Worm (Caenorhabditis elegans) whole organism, mixed stage, embryonic: ENCODE results near the gene bli-5.

Source experiments
- M03D4.4 ChIP-seq: sonication (generic microtip); optimal IDR thresholded peaks from 2 replicates; lab custom pipeline; 2017; ENCODE audit warnings: mild to moderate bottlenecking, missing genetic modification characterization, missing compliant biosample characterization
- bed-3 ChIP-seq: fragments of 200-800 bp; sonication (Bioruptor generic); optimal IDR thresholded peaks from 3 replicates; lab custom pipeline; 2018; ENCODE audit warnings: mild to moderate bottlenecking, missing genetic modification characterization, moderate library complexity, missing compliant biosample characterization
- ceh-39 ChIP-seq: fragments of 150-350 bp; optimal IDR thresholded peaks from 2 replicates; lab custom pipeline; 2014; ENCODE audit warnings: missing biosample characterization, missing genetic modification characterization
- ceh-43 ChIP-seq: fragments of 200-800 bp; sonication (Bioruptor generic); optimal IDR thresholded peaks from 2 replicates; lab custom pipeline; 2018; ENCODE audit warnings: mild to moderate bottlenecking, missing genetic modification characterization, moderate library complexity, missing compliant biosample characterization
- ceh-83 ChIP-seq: fragments of 200-800 bp; sonication (Bioruptor generic); optimal IDR thresholded peaks from 2 replicates; lab custom pipeline; 2018; ENCODE audit warnings: mild to moderate bottlenecking, missing genetic modification characterization, missing compliant biosample characterization
- ces-1 ChIP-seq: fragments of 150-350 bp; optimal IDR thresholded peaks from 2 replicates; lab custom pipeline; 2014; ENCODE audit warnings: missing biosample characterization, missing genetic modification reagents, missing genetic modification characterization
- cnd-1 ChIP-seq: fragments of 200-800 bp; sonication (Bioruptor generic); optimal IDR thresholded peaks from 2 replicates; lab custom pipeline; 2018; ENCODE audit warnings: mild to moderate bottlenecking, missing genetic modification characterization, missing compliant biosample characterization
- drap-1 ChIP-seq: fragments of 200-800 bp; sonication (Bioruptor generic); optimal IDR thresholded peaks from 3 replicates; lab custom pipeline; 2018; ENCODE audit warnings: mild to moderate bottlenecking, missing genetic modification characterization, missing compliant biosample characterization
- elt-3 ChIP-seq: fragments of 150-350 bp; optimal IDR thresholded peaks from 2 replicates; lab custom pipeline; 2014; ENCODE audit warnings: missing biosample characterization, missing genetic modification characterization
- flh-1 ChIP-seq: fragments of 200-800 bp; sonication (Bioruptor generic); optimal IDR thresholded peaks from 2 replicates; lab custom pipeline; 2018; ENCODE audit warnings: mild to moderate bottlenecking, missing genetic modification characterization, moderate library complexity, missing compliant biosample characterization
- ham-2 ChIP-seq: fragments of 200-800 bp; sonication (Bioruptor generic); optimal IDR thresholded peaks from 2 replicates; lab custom pipeline; 2018; ENCODE audit warnings: mild to moderate bottlenecking, missing genetic modification characterization, missing compliant biosample characterization
- hlh-1 ChIP-seq: fragments of 150-350 bp; optimal IDR thresholded peaks from 2 replicates; lab custom pipeline; 2014; ENCODE audit warnings: missing biosample characterization, missing genetic modification reagents, missing genetic modification characterization
- lin-32 ChIP-seq: fragments of 200-800 bp; sonication (Bioruptor generic); optimal IDR thresholded peaks from 2 replicates; lab custom pipeline; 2018; ENCODE audit warnings: mild to moderate bottlenecking, missing genetic modification characterization, missing compliant biosample characterization
- mab-5 ChIP-seq: fragments of 150-350 bp; optimal IDR thresholded peaks from 2 replicates; lab custom pipeline; 2014; ENCODE audit warnings: missing biosample characterization, missing genetic modification characterization
- mep-1 ChIP-seq: fragments of 150-350 bp; optimal IDR thresholded peaks from 2 replicates; lab custom pipeline; 2017; ENCODE audit warnings: missing biosample characterization, missing genetic modification reagents, missing genetic modification characterization, inconsistent platforms
- mls-2 ChIP-seq: sonication (generic microtip); optimal IDR thresholded peaks from 2 replicates; lab custom pipeline; 2016; ENCODE audit warnings: mild to moderate bottlenecking, missing genetic modification characterization, moderate library complexity, missing compliant biosample characterization
- nhr-2 ChIP-seq: fragments of 150-350 bp; optimal IDR thresholded peaks from 2 replicates; lab custom pipeline; 2014; ENCODE audit warnings: missing biosample characterization, missing genetic modification characterization
- nhr-237 ChIP-seq: fragments of 150-350 bp; optimal IDR thresholded peaks from 2 replicates; lab custom pipeline; 2014; ENCODE audit warnings: missing biosample characterization, missing genetic modification characterization
- nhr-28 ChIP-seq: fragments of 150-350 bp; optimal IDR thresholded peaks from 2 replicates; lab custom pipeline; 2014; ENCODE audit warnings: missing biosample characterization, missing genetic modification characterization
- nhr-76 ChIP-seq: sonication (generic microtip); optimal IDR thresholded peaks from 2 replicates; lab custom pipeline; 2017; ENCODE audit warnings: missing biosample characterization, missing genetic modification characterization
- pha-4 ChIP-seq: fragments of 150-350 bp; optimal IDR thresholded peaks from 2 replicates; lab custom pipeline; 2018; ENCODE audit warnings: missing biosample characterization, missing genetic modification reagents, missing genetic modification characterization
- sem-2 ChIP-seq: fragments of 200-800 bp; sonication (Bioruptor generic); optimal IDR thresholded peaks from 2 replicates; lab custom pipeline; 2018; ENCODE audit warnings: mild to moderate bottlenecking, missing genetic modification characterization, missing compliant biosample characterization
- sptf-1 ChIP-seq: sonication (generic microtip); optimal IDR thresholded peaks from 2 replicates; lab custom pipeline; 2017; ENCODE audit warnings: mild to moderate bottlenecking, missing genetic modification characterization, moderate library complexity, missing compliant biosample characterization
- tbx-8 ChIP-seq: fragments of 200-800 bp; sonication (Bioruptor generic); optimal IDR thresholded peaks from 2 replicates; lab custom pipeline; 2018; ENCODE audit warnings: mild to moderate bottlenecking, missing genetic modification characterization, moderate library complexity, missing compliant biosample characterization
- unc-120 ChIP-seq: sonication (generic microtip); optimal IDR thresholded peaks from 2 replicates; lab custom pipeline; 2017; ENCODE audit warnings: missing genetic modification characterization, missing compliant biosample characterization; ENCODE audit not compliant: poor library complexity, severe bottlenecking
- unc-39 ChIP-seq: fragments of 150-350 bp; optimal IDR thresholded peaks from 2 replicates; lab custom pipeline; 2014; ENCODE audit warnings: missing biosample characterization, missing genetic modification characterization
- unc-62 ChIP-seq: fragments of 150-350 bp; optimal IDR thresholded peaks from 2 replicates; lab custom pipeline; 2014; ENCODE audit warnings: missing biosample characterization, missing genetic modification reagents, missing genetic modification characterization
- zip-8 ChIP-seq: fragments of 150-350 bp; optimal IDR thresholded peaks from 2 replicates; lab custom pipeline; 2014; ENCODE audit warnings: missing biosample characterization, missing genetic modification characterization
- ztf-11 ChIP-seq: fragments of 150-350 bp; optimal IDR thresholded peaks from 2 replicates; lab custom pipeline; 2014; ENCODE audit warnings: missing biosample characterization, missing genetic modification characterization

bli-5 gene

DNA sequence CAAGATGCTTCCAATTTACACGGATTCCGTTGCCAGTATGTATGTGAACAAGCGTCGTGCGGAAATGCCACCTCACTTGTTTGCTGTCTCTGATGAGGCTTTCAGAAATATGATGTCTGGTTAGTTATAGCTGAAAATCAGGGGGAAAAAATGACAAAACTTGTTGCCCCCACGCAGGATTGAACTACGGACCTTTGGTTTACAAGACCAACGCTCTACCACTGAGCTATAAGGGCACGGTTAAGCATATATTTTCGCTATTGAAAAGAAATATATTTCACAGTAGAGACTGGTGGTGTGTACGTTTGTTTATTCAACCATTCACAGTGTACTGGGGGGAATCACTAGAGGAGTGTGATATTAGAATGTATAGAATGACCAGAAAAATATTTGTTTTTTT, 18.4 kb downstream of the bli-5 start:
- TF ChIP-seq M03D4.4 (tag; lab: Kevin White, UChicago) = no peak
- TF ChIP-seq mab-5 = no peak
- TF ChIP-seq sptf-1 (tag; lab: Kevin White, UChicago) = no peak
- TF ChIP-seq nhr-28 (tag; lab: Kevin White, UChicago) = no peak
- no peak for TF ChIP-seq ceh-39 (tag; lab: Kevin White, UChicago)
- TF ChIP-seq mep-1 = no peak

ce11 chrIII:13409498-13409897, 20.1 kb downstream of the bli-5 start, which contains the start of gene myo-6:
TSS of gene myo-6 (plus strand) at chrIII:13409798.
- TF ChIP-seq bed-3 (no peak), sptf-1 (tag; lab: Kevin White, UChicago) (no peak), nhr-2 (no peak), ztf-11 (no peak), unc-62 (GFP tag; lab: Kevin White, UChicago) (no peak), cnd-1 (tag; lab: Kevin White, UChicago) (no peak), ceh-43 (GFP tag; lab: Kevin White, UChicago) (no peak), drap-1 (GFP tag; lab: Kevin White, UChicago) (no peak), M03D4.4 (tag; lab: Kevin White, UChicago) (no peak), ham-2 (GFP tag; lab: Kevin White, UChicago) (no peak), unc-39 (tag; lab: Kevin White, UChicago) (no peak), mab-5 (no peak), ces-1 (no peak), lin-32 (GFP tag; lab: Kevin White, UChicago) (no peak), flh-1 (GFP tag; lab: Kevin White, UChicago) (no peak), elt-3 (tag; lab: Kevin White, UChicago) (no peak), nhr-237 (tag; lab: Kevin White, UChicago) (no peak), sem-2 (GFP tag; lab: Kevin White, UChicago) (no peak), ceh-83 (GFP tag; lab: Kevin White, UChicago) (no peak), pha-4 (no peak)
- TF ChIP-seq, all 35 proteins: peak for 0

DNA sequence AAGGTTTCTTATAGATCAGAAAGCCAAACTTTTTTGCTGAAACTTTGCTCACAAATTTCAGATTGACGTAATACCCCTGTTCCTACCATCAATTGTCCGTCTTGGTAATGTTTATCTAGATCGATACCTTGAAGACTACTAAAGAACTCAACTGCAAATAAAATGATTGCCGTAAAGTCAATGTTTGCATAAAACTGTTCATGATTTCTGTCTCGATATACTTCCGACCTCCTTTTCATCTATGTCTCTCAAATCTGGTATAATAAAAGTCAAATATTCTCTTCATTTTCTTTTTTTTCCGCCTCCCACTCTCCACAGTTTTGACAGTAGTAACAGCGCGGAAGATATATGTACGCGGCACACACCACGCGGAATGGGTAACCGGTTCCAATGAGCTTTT, 24.1 kb downstream of the bli-5 start, which contains the start of gene nas-1:
nas-1 (plus strand) TSS at position 301 of the 400 bp plus-strand sequence.
- TF ChIP-seq mab-5 (no peak), zip-8 (tag; lab: Kevin White, UChicago) (no peak), tbx-8 (GFP tag; lab: Kevin White, UChicago) (no peak)

DNA sequence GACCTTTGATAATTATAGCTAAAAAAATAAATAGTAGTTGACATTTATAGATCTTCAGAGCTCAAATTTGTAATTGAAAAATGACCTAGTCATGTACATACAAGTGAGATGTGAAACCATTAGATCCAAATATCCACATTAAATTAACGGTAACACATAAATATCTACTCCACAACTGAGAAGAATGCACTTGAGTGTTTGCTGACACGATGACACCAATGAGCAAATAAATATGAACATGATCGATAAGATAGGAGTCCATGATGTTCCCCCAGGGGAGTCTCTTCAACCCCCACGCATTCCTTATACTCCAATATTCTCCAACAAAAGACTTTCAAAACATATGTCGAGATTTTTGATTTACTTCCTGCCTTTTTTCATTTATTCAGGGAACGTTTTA, 25.1 kb downstream of the bli-5 start, which contains the start of gene ttr-52:
ttr-52 (plus strand) TSS at position 301 of the 400 bp plus-strand sequence.
- TF ChIP-seq bed-3 = no peak
- TF ChIP-seq hlh-1 = no peak
- TF ChIP-seq ham-2 (GFP tag; lab: Kevin White, UChicago) = no peak
- TF ChIP-seq nhr-2 = no peak
- no peak for TF ChIP-seq mls-2 (tag; lab: Kevin White, UChicago)
- TF ChIP-seq mab-5 = no peak
- no peak for TF ChIP-seq cnd-1 (tag; lab: Kevin White, UChicago)
- no peak for TF ChIP-seq drap-1 (GFP tag; lab: Kevin White, UChicago)
- no peak for TF ChIP-seq elt-3 (tag; lab: Kevin White, UChicago)
- TF ChIP-seq unc-39 (tag; lab: Kevin White, UChicago) = no peak
- TF ChIP-seq sem-2 (GFP tag; lab: Kevin White, UChicago) = no peak
- no peak for TF ChIP-seq mep-1
- TF ChIP-seq M03D4.4 (tag; lab: Kevin White, UChicago) = no peak
- TF ChIP-seq nhr-76 (tag; lab: Kevin White, UChicago) = no peak
- no peak for TF ChIP-seq sptf-1 (tag; lab: Kevin White, UChicago)

DNA sequence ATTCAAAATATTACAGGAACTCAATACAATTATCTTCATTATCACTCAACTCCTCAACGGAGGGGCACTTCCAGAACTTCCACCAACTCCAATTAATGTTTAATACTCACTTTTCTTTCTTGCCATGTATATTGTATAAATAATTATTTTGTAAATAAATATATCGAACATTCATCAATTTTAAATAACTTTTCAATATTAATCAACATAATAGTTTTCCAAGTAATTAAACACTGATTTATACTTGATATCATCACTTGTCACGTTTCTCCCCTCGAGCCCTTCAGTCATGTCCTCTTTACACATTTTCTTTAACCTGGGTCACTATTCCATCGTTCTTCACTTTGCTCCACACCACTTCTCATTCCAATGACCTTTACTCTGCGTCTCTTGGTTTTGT, 26.6 kb downstream of the bli-5 start, which contains the start of gene mig-18:
mig-18 (plus strand) TSS at position 301 of the 400 bp plus-strand sequence.
- no peak for TF ChIP-seq unc-62 (GFP tag; lab: Kevin White, UChicago)
- no peak for TF ChIP-seq ceh-83 (GFP tag; lab: Kevin White, UChicago)
- TF ChIP-seq unc-120 (tag; lab: Kevin White, UChicago) = no peak
- TF ChIP-seq elt-3 (tag; lab: Kevin White, UChicago) = no peak
- TF ChIP-seq nhr-76 (tag; lab: Kevin White, UChicago) = no peak
- TF ChIP-seq, all 35 proteins: peak for 0
